Worm (Caenorhabditis elegans) whole organism, L3 larva: Measurements from ENCODE around the gene T05E12.9.

ENCODE experiments used
- ZK546.5 ChIP-seq: sonication (generic microtip); optimal IDR thresholded peaks from 2 replicates; lab custom pipeline; 2017; ENCODE audit warnings: missing biosample characterization, missing genetic modification characterization
- aly-2 ChIP-seq: fragments of 150-350 bp; optimal IDR thresholded peaks from 2 replicates; lab custom pipeline; 2014; ENCODE audit warnings: missing biosample characterization, missing genetic modification characterization
- ama-1 ChIP-seq: fragments of 150-350 bp; optimal IDR thresholded peaks from 2 replicates; lab custom pipeline; 2018
- ceh-16 ChIP-seq: sonication (generic microtip); optimal IDR thresholded peaks from 2 replicates; lab custom pipeline; 2017; ENCODE audit warnings: missing biosample characterization, missing genetic modification characterization
- ceh-28 ChIP-seq: fragments of 150-350 bp; optimal IDR thresholded peaks from 2 replicates; lab custom pipeline; 2014; ENCODE audit warnings: missing biosample characterization, missing genetic modification reagents, missing genetic modification characterization
- ceh-82 ChIP-seq: fragments of 150-350 bp; optimal IDR thresholded peaks from 2 replicates; lab custom pipeline; 2014; ENCODE audit warnings: missing biosample characterization, missing genetic modification characterization
- daf-12 ChIP-seq: fragments of 150-350 bp; optimal IDR thresholded peaks from 2 replicates; lab custom pipeline; 2014; ENCODE audit warnings: missing biosample characterization, missing genetic modification reagents, missing genetic modification characterization
- egl-27 ChIP-seq: sonication (generic microtip); optimal IDR thresholded peaks from 4 replicates; lab custom pipeline; 2017; ENCODE audit warnings: missing biosample characterization, missing genetic modification reagents, missing genetic modification characterization
- egl-5 ChIP-seq: fragments of 150-350 bp; optimal IDR thresholded peaks from 2 replicates; lab custom pipeline; 2017; ENCODE audit warnings: missing biosample characterization, missing genetic modification reagents, missing genetic modification characterization, inconsistent platforms
- elt-1 ChIP-seq: fragments of 150-350 bp; optimal IDR thresholded peaks from 2 replicates; lab custom pipeline; 2014; ENCODE audit warnings: missing biosample characterization, missing genetic modification characterization
- elt-2 ChIP-seq: sonication (generic microtip); optimal IDR thresholded peaks from 2 replicates; lab custom pipeline; 2016; ENCODE audit warnings: missing genetic modification reagents, mild to moderate bottlenecking, missing genetic modification characterization, missing compliant biosample characterization
- eor-1 ChIP-seq, 2 experiments: fragments of 150-350 bp; optimal IDR thresholded peaks; 2 replicates each; lab custom pipeline; 2014 to 2018; ENCODE audit warnings: missing biosample characterization in 2 of 2, missing genetic modification characterization in 2 of 2
- fkh-2 ChIP-seq: fragments of 150-350 bp; optimal IDR thresholded peaks from 2 replicates; lab custom pipeline; 2014; ENCODE audit warnings: missing biosample characterization, missing genetic modification reagents, missing genetic modification characterization
- fos-1 ChIP-seq: fragments of 150-350 bp; optimal IDR thresholded peaks from 2 replicates; lab custom pipeline; 2014; ENCODE audit warnings: missing biosample characterization, missing genetic modification characterization
- hmg-11 ChIP-seq: sonication (generic microtip); optimal IDR thresholded peaks from 2 replicates; lab custom pipeline; 2016; ENCODE audit warnings: missing genetic modification characterization, missing compliant biosample characterization
- jun-1 ChIP-seq: fragments of 150-350 bp; optimal IDR thresholded peaks from 2 replicates; lab custom pipeline; 2014; ENCODE audit warnings: missing biosample characterization, missing genetic modification reagents, missing genetic modification characterization
- lin-15B ChIP-seq: fragments of 150-350 bp; optimal IDR thresholded peaks from 2 replicates; lab custom pipeline; 2014; ENCODE audit warnings: missing biosample characterization, missing genetic modification characterization
- lin-39 ChIP-seq: fragments of 150-350 bp; optimal IDR thresholded peaks from 2 replicates; lab custom pipeline; 2018; ENCODE audit warnings: missing biosample characterization, missing genetic modification reagents, missing genetic modification characterization
- lsy-12 ChIP-seq: sonication (generic microtip); optimal IDR thresholded peaks from 2 replicates; lab custom pipeline; 2016; ENCODE audit warnings: mild to moderate bottlenecking, missing genetic modification characterization, missing compliant biosample characterization
- mml-1 ChIP-seq: fragments of 150-350 bp; sonication (generic microtip); optimal IDR thresholded peaks from 3 replicates; lab custom pipeline; 2014; ENCODE audit warnings: missing biosample characterization, missing genetic modification characterization
- nhr-11 ChIP-seq: fragments of 150-350 bp; optimal IDR thresholded peaks from 2 replicates; lab custom pipeline; 2014; ENCODE audit warnings: missing biosample characterization, missing genetic modification characterization
- nhr-23 ChIP-seq: fragments of 150-350 bp; optimal IDR thresholded peaks from 2 replicates; lab custom pipeline; 2014; ENCODE audit warnings: missing biosample characterization, missing genetic modification reagents, missing genetic modification characterization
- nhr-237 ChIP-seq: fragments of 150-350 bp; optimal IDR thresholded peaks from 2 replicates; lab custom pipeline; 2014; ENCODE audit warnings: missing biosample characterization, missing genetic modification characterization
- nhr-25 ChIP-seq: sonication (generic microtip); optimal IDR thresholded peaks from 2 replicates; lab custom pipeline; 2017; ENCODE audit warnings: missing biosample characterization, missing genetic modification characterization
- nhr-67 ChIP-seq: fragments of 150-350 bp; optimal IDR thresholded peaks from 2 replicates; lab custom pipeline; 2014; ENCODE audit warnings: missing biosample characterization, missing genetic modification characterization
- nhr-76 ChIP-seq: fragments of 150-350 bp; sonication (generic microtip); optimal IDR thresholded peaks from 5 replicates; lab custom pipeline; 2014; ENCODE audit warnings: missing biosample characterization, missing genetic modification characterization
- skn-1 ChIP-seq: fragments of 150-350 bp; optimal IDR thresholded peaks from 2 replicates; lab custom pipeline; 2014; ENCODE audit warnings: missing biosample characterization, missing genetic modification characterization
- snpc-4 ChIP-seq: fragments of 150-350 bp; optimal IDR thresholded peaks from 2 replicates; lab custom pipeline; 2014; ENCODE audit warnings: missing biosample characterization, missing genetic modification characterization
- tbx-2 ChIP-seq: sonication (generic microtip); optimal IDR thresholded peaks from 2 replicates; lab custom pipeline; 2016; ENCODE audit warnings: mild to moderate bottlenecking, missing genetic modification characterization, missing compliant biosample characterization
- unc-39 ChIP-seq: sonication (generic microtip); optimal IDR thresholded peaks from 4 replicates; lab custom pipeline; 2017; ENCODE audit warnings: missing biosample characterization, missing genetic modification characterization
- unc-62 ChIP-seq: fragments of 150-350 bp; sonication (generic microtip); optimal IDR thresholded peaks from 4 replicates; lab custom pipeline; 2014; ENCODE audit warnings: missing biosample characterization, missing genetic modification reagents, missing genetic modification characterization
- zag-1 ChIP-seq: fragments of 150-350 bp; optimal IDR thresholded peaks from 2 replicates; lab custom pipeline; 2014; ENCODE audit warnings: missing biosample characterization, missing genetic modification characterization
- ztf-11 ChIP-seq: fragments of 150-350 bp; optimal IDR thresholded peaks from 2 replicates; lab custom pipeline; 2014; ENCODE audit warnings: missing biosample characterization, missing genetic modification characterization
- ztf-4 ChIP-seq: fragments of 150-350 bp; optimal IDR thresholded peaks from 2 replicates; lab custom pipeline; 2014; ENCODE audit warnings: missing biosample characterization, missing genetic modification characterization

Gene T05E12.9

ce11 chrV:17082718-17083117 lies at the start of gene T05E12.9:
Gene T05E12.9 (minus strand): TSS chrV:17082818.
- no peak for TF ChIP-seq unc-62 (GFP tag; lab: Kevin White, UChicago)
- no peak for TF ChIP-seq zag-1 (tag; lab: Kevin White, UChicago)
- TF ChIP-seq tbx-2 (tag; lab: Kevin White, UChicago) = no peak
- TF ChIP-seq hmg-11 = no peak
- TF ChIP-seq ZK546.5 (tag; lab: Kevin White, UChicago) = no peak
- TF ChIP-seq fkh-2 (tag; lab: Kevin White, UChicago) = no peak
- no peak for TF ChIP-seq lin-39 (tag; lab: Kevin White, UChicago)

ce11 chrV:17108310-17108709 lies 25.7 kb upstream of the T05E12.9 start, which contains the start of gene ZK218.11:
Gene ZK218.11 (minus strand): TSS chrV:17108410.
- TF ChIP-seq ZK546.5 (tag; lab: Kevin White, UChicago) (no peak), ceh-28 (tag; lab: Kevin White, UChicago) (no peak), egl-5 (tag; lab: Kevin White, UChicago) (no peak), lin-15B (tag; lab: Kevin White, UChicago) (no peak), lsy-12 (tag; lab: Kevin White, UChicago) (no peak), ceh-16 (tag; lab: Kevin White, UChicago) (no peak), elt-1 (tag; lab: Kevin White, UChicago) (no peak), ceh-82 (tag; lab: Kevin White, UChicago) (no peak), tbx-2 (tag; lab: Kevin White, UChicago) (no peak), elt-2 (no peak), unc-62 (GFP tag; lab: Kevin White, UChicago) (no peak), skn-1 (no peak), nhr-76 (tag; lab: Kevin White, UChicago) (no peak), lin-39 (tag; lab: Kevin White, UChicago) (no peak), zag-1 (tag; lab: Kevin White, UChicago) (no peak), daf-12 (tag; lab: Kevin White, UChicago) (no peak)

ce11 chrV:17105483-17105882 lies 22.9 kb upstream of the T05E12.9 start, which contains the start of gene ZK218.7:
Gene ZK218.7 (plus strand): TSS chrV:17105783.
- TF ChIP-seq lsy-12 (tag; lab: Kevin White, UChicago) = no peak
- no peak for TF ChIP-seq aly-2
- no peak for TF ChIP-seq ztf-11 (tag; lab: Kevin White, UChicago)
- TF ChIP-seq ceh-16 (tag; lab: Kevin White, UChicago) = no peak
- no peak for TF ChIP-seq ceh-28 (tag; lab: Kevin White, UChicago)
- TF ChIP-seq unc-39 = no peak

- no peak for TF ChIP-seq jun-1 (tag; lab: Kevin White, UChicago)
- TF ChIP-seq ceh-16 (tag; lab: Kevin White, UChicago) = no peak
- TF ChIP-seq ama-1 = no peak
- TF ChIP-seq nhr-25 (tag; lab: Kevin White, UChicago) = no peak
- TF ChIP-seq nhr-11 (tag; lab: Kevin White, UChicago) = no peak
- no peak for TF ChIP-seq ztf-11 (tag; lab: Kevin White, UChicago)
- TF ChIP-seq ZK546.5 (tag; lab: Kevin White, UChicago) = no peak
- TF ChIP-seq egl-27 = no peak
- TF ChIP-seq skn-1 = no peak
- TF ChIP-seq lsy-12 (tag; lab: Kevin White, UChicago) = no peak
- no peak for TF ChIP-seq nhr-237 (tag; lab: Kevin White, UChicago)
- no peak for TF ChIP-seq mml-1 (tag; lab: Kevin White, UChicago)
- TF ChIP-seq daf-12 (tag; lab: Kevin White, UChicago) = no peak
- TF ChIP-seq ceh-28 (tag; lab: Kevin White, UChicago) = no peak
- TF ChIP-seq nhr-67 (tag; lab: Kevin White, UChicago) = no peak
- no peak for TF ChIP-seq nhr-23
- TF ChIP-seq eor-1 (tag; optimal IDR thresholded peaks at IDR 0.05; lab: Kevin White, UChicago) = no peak
- TF ChIP-seq tbx-2 (tag; lab: Kevin White, UChicago) = no peak
Measured at ce11 chrV:17104527-17104926, 21.9 kb upstream of the T05E12.9 start, which contains the start of gene nhr-248. Gene nhr-248 (minus strand): TSS chrV:17104627.

ce11 chrV:17100829-17101228 lies 18.2 kb upstream of the T05E12.9 start, which contains the start of gene ZK218.5:
Gene ZK218.5 (plus strand): TSS chrV:17101129.
- no peak for TF ChIP-seq skn-1
- TF ChIP-seq daf-12 (tag; lab: Kevin White, UChicago) = no peak
- TF ChIP-seq ztf-11 (tag; lab: Kevin White, UChicago) = no peak
- TF ChIP-seq nhr-11 (tag; lab: Kevin White, UChicago) = no peak
- TF ChIP-seq unc-62 (GFP tag; lab: Kevin White, UChicago) = no peak
- no peak for TF ChIP-seq nhr-23
- no peak for TF ChIP-seq lsy-12 (tag; lab: Kevin White, UChicago)
- no peak for TF ChIP-seq fos-1
- no peak for TF ChIP-seq ztf-4 (tag; lab: Kevin White, UChicago)
- no peak for TF ChIP-seq snpc-4
